Worm (Caenorhabditis elegans) whole organism, mixed stage, embryonic: ENCODE results near the gene trim-21.

Experiments
- M03D4.4 ChIP-seq: sonication (generic microtip); optimal IDR thresholded peaks from 2 replicates; lab custom pipeline; 2017; ENCODE audit warnings: mild to moderate bottlenecking, missing genetic modification characterization, missing compliant biosample characterization
- ceh-39 ChIP-seq: fragments of 150-350 bp; optimal IDR thresholded peaks from 2 replicates; lab custom pipeline; 2014; ENCODE audit warnings: missing biosample characterization, missing genetic modification characterization
- ceh-43 ChIP-seq: fragments of 200-800 bp; sonication (Bioruptor generic); optimal IDR thresholded peaks from 2 replicates; lab custom pipeline; 2018; ENCODE audit warnings: mild to moderate bottlenecking, missing genetic modification characterization, moderate library complexity, missing compliant biosample characterization
- ceh-83 ChIP-seq: fragments of 200-800 bp; sonication (Bioruptor generic); optimal IDR thresholded peaks from 2 replicates; lab custom pipeline; 2018; ENCODE audit warnings: mild to moderate bottlenecking, missing genetic modification characterization, missing compliant biosample characterization
- ces-1 ChIP-seq: fragments of 150-350 bp; optimal IDR thresholded peaks from 2 replicates; lab custom pipeline; 2014; ENCODE audit warnings: missing biosample characterization, missing genetic modification reagents, missing genetic modification characterization
- elt-3 ChIP-seq: fragments of 150-350 bp; optimal IDR thresholded peaks from 2 replicates; lab custom pipeline; 2014; ENCODE audit warnings: missing biosample characterization, missing genetic modification characterization
- flh-1 ChIP-seq: fragments of 200-800 bp; sonication (Bioruptor generic); optimal IDR thresholded peaks from 2 replicates; lab custom pipeline; 2018; ENCODE audit warnings: mild to moderate bottlenecking, missing genetic modification characterization, moderate library complexity, missing compliant biosample characterization
- ham-2 ChIP-seq: fragments of 200-800 bp; sonication (Bioruptor generic); optimal IDR thresholded peaks from 2 replicates; lab custom pipeline; 2018; ENCODE audit warnings: mild to moderate bottlenecking, missing genetic modification characterization, missing compliant biosample characterization
- hlh-1 ChIP-seq: fragments of 150-350 bp; optimal IDR thresholded peaks from 2 replicates; lab custom pipeline; 2014; ENCODE audit warnings: missing biosample characterization, missing genetic modification reagents, missing genetic modification characterization
- lin-13 ChIP-seq: fragments of 150-350 bp; optimal IDR thresholded peaks from 2 replicates; lab custom pipeline; 2014; ENCODE audit warnings: missing biosample characterization, missing genetic modification characterization
- lin-32 ChIP-seq: fragments of 200-800 bp; sonication (Bioruptor generic); optimal IDR thresholded peaks from 2 replicates; lab custom pipeline; 2018; ENCODE audit warnings: mild to moderate bottlenecking, missing genetic modification characterization, missing compliant biosample characterization
- lsy-2 ChIP-seq: fragments of 150-350 bp; optimal IDR thresholded peaks from 2 replicates; lab custom pipeline; 2014; ENCODE audit warnings: missing biosample characterization, missing genetic modification characterization
- mep-1 ChIP-seq: fragments of 150-350 bp; optimal IDR thresholded peaks from 2 replicates; lab custom pipeline; 2017; ENCODE audit warnings: missing biosample characterization, missing genetic modification reagents, missing genetic modification characterization, inconsistent platforms
- nhr-12 ChIP-seq: fragments of 150-350 bp; optimal IDR thresholded peaks from 2 replicates; lab custom pipeline; 2014; ENCODE audit warnings: missing biosample characterization, missing genetic modification characterization
- nhr-237 ChIP-seq: fragments of 150-350 bp; optimal IDR thresholded peaks from 2 replicates; lab custom pipeline; 2014; ENCODE audit warnings: missing biosample characterization, missing genetic modification characterization
- nhr-76 ChIP-seq: sonication (generic microtip); optimal IDR thresholded peaks from 2 replicates; lab custom pipeline; 2017; ENCODE audit warnings: missing biosample characterization, missing genetic modification characterization
- pha-4 ChIP-seq: fragments of 150-350 bp; optimal IDR thresholded peaks from 2 replicates; lab custom pipeline; 2018; ENCODE audit warnings: missing biosample characterization, missing genetic modification reagents, missing genetic modification characterization
- sem-2 ChIP-seq: fragments of 200-800 bp; sonication (Bioruptor generic); optimal IDR thresholded peaks from 2 replicates; lab custom pipeline; 2018; ENCODE audit warnings: mild to moderate bottlenecking, missing genetic modification characterization, missing compliant biosample characterization
- snpc-4 ChIP-seq: fragments of 150-350 bp; optimal IDR thresholded peaks from 2 replicates; lab custom pipeline; 2014; ENCODE audit warnings: missing biosample characterization, missing genetic modification characterization
- unc-39 ChIP-seq: fragments of 150-350 bp; optimal IDR thresholded peaks from 2 replicates; lab custom pipeline; 2014; ENCODE audit warnings: missing biosample characterization, missing genetic modification characterization
- unc-62 ChIP-seq: fragments of 150-350 bp; optimal IDR thresholded peaks from 2 replicates; lab custom pipeline; 2014; ENCODE audit warnings: missing biosample characterization, missing genetic modification reagents, missing genetic modification characterization
- zip-8 ChIP-seq: fragments of 150-350 bp; optimal IDR thresholded peaks from 2 replicates; lab custom pipeline; 2014; ENCODE audit warnings: missing biosample characterization, missing genetic modification characterization

trim-21 gene

DNA sequence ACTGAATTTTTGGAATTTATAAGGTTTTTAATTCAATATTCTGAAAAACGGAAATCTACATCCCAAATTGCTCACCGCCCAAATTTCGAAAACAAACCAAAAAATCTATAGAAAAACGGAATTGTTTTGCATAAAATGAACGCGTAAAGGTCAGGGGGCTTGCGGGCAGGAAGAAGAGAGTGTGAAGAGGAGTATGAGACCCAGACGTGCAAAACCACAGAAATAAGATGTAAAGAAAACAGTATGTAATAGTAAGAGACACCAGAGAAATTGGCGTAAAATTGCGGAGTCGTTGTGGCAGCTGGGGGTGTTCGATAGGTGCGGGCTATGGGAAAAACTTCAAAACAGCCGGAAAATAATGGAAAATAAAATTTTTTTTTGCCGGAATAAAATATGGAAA is 28.3 kb upstream of the trim-21 start:
- no peak for TF ChIP-seq snpc-4
- no peak for TF ChIP-seq nhr-12 (tag; lab: Kevin White, UChicago)
- TF ChIP-seq nhr-237 (tag; lab: Kevin White, UChicago), result no peak
- peak; percentile 37 for TF ChIP-seq hlh-1 (tag; lab: Kevin White, UChicago)
- TF ChIP-seq ces-1 (GFP tag; lab: Kevin White, UChicago), result peak; percentile 26
- no peak for TF ChIP-seq ceh-39
- TF ChIP-seq unc-39 (tag; lab: Kevin White, UChicago), result no peak
- TF ChIP-seq flh-1 (GFP tag; lab: Kevin White, UChicago), result no peak

DNA sequence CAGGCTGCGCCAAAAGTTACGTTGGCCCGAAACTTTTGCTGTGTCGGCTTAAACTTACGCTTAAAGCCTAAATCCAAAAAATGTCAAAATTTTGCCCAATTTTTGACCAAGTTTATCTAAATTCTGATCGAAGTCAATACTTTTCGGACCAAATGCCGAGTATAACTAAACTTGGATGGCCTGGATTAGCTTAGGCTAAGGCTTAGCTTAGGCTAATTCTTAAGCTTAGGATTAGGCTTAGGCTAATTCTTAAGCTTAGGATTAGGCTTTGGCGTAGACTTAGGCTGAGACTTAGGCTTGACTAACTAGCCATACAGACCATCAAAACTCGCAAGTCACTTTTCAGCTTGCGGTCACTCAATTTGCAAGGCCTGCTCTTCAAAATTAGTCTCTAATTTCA is 23.5 kb upstream of the trim-21 start:
- peak; percentile 12 for TF ChIP-seq ham-2 (GFP tag; lab: Kevin White, UChicago)
- TF ChIP-seq elt-3 (tag; lab: Kevin White, UChicago), result no peak

DNA sequence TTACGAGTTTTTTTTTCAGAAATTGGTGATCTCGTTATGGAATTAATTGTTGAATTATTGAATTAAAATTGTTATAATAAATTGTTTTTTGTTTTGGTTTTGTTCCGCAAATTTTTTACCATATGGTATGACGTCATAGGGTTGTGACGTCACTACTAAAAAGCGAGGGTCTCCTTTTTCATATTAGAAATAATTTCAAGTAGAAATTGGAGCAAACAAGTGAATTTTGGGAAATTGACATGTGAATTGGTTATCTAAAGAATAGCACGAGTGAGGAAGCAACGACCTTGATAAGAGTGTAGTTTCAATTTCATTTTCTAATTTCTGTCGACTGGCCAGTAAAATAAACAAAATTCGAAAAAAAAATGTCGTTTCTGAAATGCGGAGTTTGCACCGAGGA is 22.9 kb upstream of the trim-21 start, which contains the start of gene F43C11.7:
TSS of gene F43C11.7 (plus strand) at position 326 of the 400 bp plus-strand sequence.
- TF ChIP-seq nhr-12 (tag; lab: Kevin White, UChicago) (no peak), sem-2 (GFP tag; lab: Kevin White, UChicago) (no peak), zip-8 (tag; lab: Kevin White, UChicago) (peak; percentile 98), lin-32 (GFP tag; lab: Kevin White, UChicago) (no peak), unc-62 (no peak)

DNA sequence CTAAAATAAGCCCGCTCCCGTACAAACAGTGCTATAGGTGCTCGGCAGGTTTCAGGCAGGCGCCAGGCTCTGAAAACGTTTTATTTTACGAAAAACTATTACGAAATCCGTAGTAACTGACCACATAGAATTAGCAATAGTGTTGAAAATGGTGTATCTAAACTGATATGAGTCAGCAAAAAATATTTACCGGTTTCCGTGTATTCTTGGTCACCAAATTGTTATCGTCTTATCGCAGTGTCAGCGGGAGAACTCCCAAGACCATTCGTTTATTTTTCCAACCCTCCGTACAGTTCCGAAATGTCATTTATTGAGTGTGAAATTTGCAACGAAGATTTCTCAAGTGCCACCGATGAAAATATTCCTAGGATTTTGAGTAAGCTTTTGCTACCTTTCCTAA is 19.6 kb upstream of the trim-21 start, which contains the start of gene F43C11.8:
TSS of gene F43C11.8 (plus strand) at position 301 of the 400 bp plus-strand sequence.
- TF ChIP-seq unc-62, result no peak
- TF ChIP-seq mep-1 (tag; lab: Kevin White, UChicago), result no peak
- no peak for TF ChIP-seq elt-3 (tag; lab: Kevin White, UChicago)
- no peak for TF ChIP-seq nhr-12 (tag; lab: Kevin White, UChicago)
- TF ChIP-seq lsy-2 (tag; lab: Kevin White, UChicago), result no peak
- no peak for TF ChIP-seq nhr-237 (tag; lab: Kevin White, UChicago)
- no peak for TF ChIP-seq M03D4.4 (tag; lab: Kevin White, UChicago)
- no peak for TF ChIP-seq sem-2 (GFP tag; lab: Kevin White, UChicago)

DNA sequence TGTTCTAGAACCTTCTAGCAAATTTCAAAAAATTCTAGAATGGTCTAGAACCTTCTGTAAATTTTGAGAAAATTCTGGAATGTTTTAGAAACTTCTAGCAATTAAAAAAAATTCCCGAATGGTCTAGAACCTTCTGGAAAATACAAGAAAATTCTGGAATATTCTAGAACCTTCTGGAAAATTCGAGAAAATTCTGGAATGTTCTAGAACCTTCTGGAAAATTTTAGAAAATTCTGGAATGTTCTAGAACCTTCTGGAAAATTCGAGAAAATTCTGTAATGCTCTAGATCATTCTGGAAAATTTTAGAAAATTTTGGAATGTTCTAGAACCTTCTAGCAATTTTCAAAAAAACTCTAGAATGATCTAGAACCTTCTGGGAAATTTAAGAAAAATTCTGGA is 17.8 kb upstream of the trim-21 start:
- TF ChIP-seq flh-1 (GFP tag; lab: Kevin White, UChicago) (no peak), ceh-83 (GFP tag; lab: Kevin White, UChicago) (peak; percentile 37)
- TF ChIP-seq, all 35 proteins: peak for 1

DNA sequence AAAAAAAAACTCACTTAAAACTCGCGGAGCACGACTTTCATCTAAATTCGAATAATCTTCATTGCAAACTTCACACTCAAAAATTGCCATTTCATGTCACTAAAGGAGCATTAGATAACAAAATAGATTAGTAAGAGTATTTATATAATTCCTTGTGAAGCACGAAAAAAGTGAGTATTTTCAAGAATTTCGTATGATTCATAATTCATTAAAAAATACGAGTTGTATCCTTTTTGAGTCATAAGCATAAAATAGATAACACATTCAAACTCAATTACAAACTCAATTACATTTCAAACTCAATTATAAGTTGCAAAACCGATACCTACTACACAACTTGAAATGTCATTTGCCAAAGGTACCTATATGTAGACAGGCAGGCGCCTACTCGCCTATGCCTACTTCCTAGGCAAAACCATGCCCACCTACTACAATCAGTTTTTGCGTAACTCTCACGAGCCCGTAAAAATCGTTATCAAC is 16.4 kb upstream of the trim-21 start, which contains the start of the genes ZK1240.8 and ZK1240.1:
TSS of gene ZK1240.8 (minus strand) at position 101 of the 480 bp plus-strand sequence.
TSS of gene ZK1240.1 (plus strand) at position 430 of the 480 bp plus-strand sequence.
- TF ChIP-seq M03D4.4 (tag; lab: Kevin White, UChicago), result no peak

DNA sequence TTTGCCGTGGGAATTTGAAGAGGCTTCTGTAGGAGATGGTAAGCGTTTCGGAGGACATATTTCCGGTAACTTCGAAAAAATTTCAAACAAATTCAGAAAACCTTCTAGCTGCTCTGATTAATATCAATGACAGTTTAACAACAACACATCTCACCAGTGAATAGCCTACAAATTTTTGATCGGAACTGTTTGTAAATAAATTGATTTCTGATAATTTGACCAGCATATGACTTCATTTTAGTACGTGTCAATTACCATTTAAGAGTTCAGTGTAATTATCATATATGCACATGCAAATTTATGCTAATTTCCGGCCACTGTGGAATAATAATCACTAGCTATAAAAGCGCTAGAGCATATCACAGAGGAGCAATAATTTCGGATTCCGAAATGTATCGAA is 12.3 kb upstream of the trim-21 start, which contains the start of gene ZK1240.11:
TSS of gene ZK1240.11 (plus strand) at position 301 of the 400 bp plus-strand sequence.
- TF ChIP-seq ceh-43 (no peak), pha-4 (tag; lab: Kevin White, UChicago) (no peak), zip-8 (tag; lab: Kevin White, UChicago) (no peak), nhr-76 (tag; lab: Kevin White, UChicago) (no peak), unc-39 (tag; lab: Kevin White, UChicago) (no peak), lin-13 (tag; lab: Kevin White, UChicago) (no peak)
- TF ChIP-seq, all 35 proteins: peak for 0

DNA sequence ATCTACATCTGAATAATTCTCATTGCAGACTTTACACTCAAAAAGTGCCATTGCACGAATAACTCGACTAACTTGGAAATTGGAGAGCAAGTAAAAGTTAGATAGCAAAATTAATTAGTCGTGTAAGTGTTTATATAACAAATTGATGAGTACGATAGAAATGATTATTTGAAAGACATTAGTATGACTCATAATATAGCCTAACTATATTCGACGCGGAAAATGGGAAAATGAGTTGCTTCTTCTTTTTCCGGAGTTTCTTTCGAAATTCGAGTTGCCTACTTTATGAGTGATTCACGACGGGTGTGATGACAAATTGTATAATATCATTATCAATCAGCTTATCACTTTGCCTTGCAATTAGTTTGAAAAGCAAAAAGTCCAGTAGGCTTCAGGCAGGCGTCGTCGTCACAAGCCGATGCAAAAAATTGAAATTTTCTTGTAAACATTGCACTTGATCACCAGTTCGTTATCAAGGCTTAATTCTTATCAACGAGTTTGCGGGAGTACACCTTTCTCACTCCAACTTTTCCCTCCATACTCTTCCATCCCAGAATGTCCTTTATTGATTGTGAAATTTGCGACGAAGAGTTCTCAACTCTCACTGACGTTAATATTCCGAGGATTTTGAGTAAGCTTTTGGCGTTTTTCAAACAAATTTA is 10.3 kb upstream of the trim-21 start, which contains the start of the genes ZK1240.6 and ZK1240.2:
TSS of gene ZK1240.6 (minus strand) at position 51 of the 662 bp plus-strand sequence.
TSS of gene ZK1240.2 (plus strand) at position 520 of the 662 bp plus-strand sequence.
- TF ChIP-seq hlh-1 (tag; lab: Kevin White, UChicago) (no peak), lin-32 (GFP tag; lab: Kevin White, UChicago) (no peak), flh-1 (GFP tag; lab: Kevin White, UChicago) (no peak)
